Fruit fly (Drosophila melanogaster): Measurements from ENCODE around the gene CG9953.

Gene CG9953

dm6 chr3L:7009411-7009810 is 40.0 kb downstream of the CG9953 start (continued):
- 0 out of 2 replicates have a peak, but pooled peaks have one; percentile 32 for TF ChIP-seq CG11696 (GFP tag; IDR thresholded peaks at IDR 0.05)
- TF ChIP-seq CG9817 (tag; optimal IDR thresholded peaks at IDR 0.05) = no peak
- no peak for TF ChIP-seq CG9797 (GFP tag; optimal IDR thresholded peaks at IDR 0.05)
- TF ChIP-seq Camta (GFP tag; optimal IDR thresholded peaks at IDR 0.05) = no peak
- peak; percentile 77; the same call in 2 of the 3 replicates for TF ChIP-seq CG17361 (GFP tag; IDR thresholded peaks at IDR 0.05)
- TF ChIP-seq grau (tag; optimal IDR thresholded peaks at IDR 0.05) = peak; percentile 27
- no peak for TF ChIP-seq onecut (GFP tag; IDR thresholded peaks at IDR 0.05)
- TF ChIP-seq Sry-δ (GFP tag; optimal IDR thresholded peaks at IDR 0.05) = no peak
- no peak for TF ChIP-seq Med (GFP tag)
- TF ChIP-seq nau (GFP tag; optimal IDR thresholded peaks at IDR 0.05) = no peak
- no peak for TF ChIP-seq CG11093 (GFP tag; IDR thresholded peaks at IDR 0.05)
- peak; percentile 62 for TF ChIP-seq Sox100B (GFP tag; optimal IDR thresholded peaks at IDR 0.05)
- peak in 1 of 2 experiments; percentile 4 for TF ChIP-seq bsh (GFP tag; optimal IDR thresholded peaks at IDR 0.05)
- TF ChIP-seq CG11504 (tag; optimal IDR thresholded peaks at IDR 0.05) = peak; percentile 58
- no peak for TF ChIP-seq HLH3B (GFP tag; IDR thresholded peaks at IDR 0.05)
- TF ChIP-seq br (optimal IDR thresholded peaks at IDR 0.05) = no peak
- TF ChIP-seq gsb (GFP tag; IDR thresholded peaks at IDR 0.05) = no peak
- TF ChIP-seq kay (GFP tag; optimal IDR thresholded peaks at IDR 0.05) = no peak
- no peak for TF ChIP-seq CG11456 (GFP tag; IDR thresholded peaks at IDR 0.05)
- TF ChIP-seq D19A (tag; optimal IDR thresholded peaks at IDR 0.05) = peak; percentile 43
- TF ChIP-seq Blimp-1 (GFP tag; optimal IDR thresholded peaks at IDR 0.05) = peak; percentile 36

dm6 chr3L:7009886-7010285 is 40.4 kb downstream of the CG9953 start:
- TF ChIP-seq CG18476 (GFP tag; optimal IDR thresholded peaks at IDR 0.05) (no peak), Ptx1 (GFP tag; IDR thresholded peaks at IDR 0.05) (no peak), chinmo (GFP tag; IDR thresholded peaks at IDR 0.05; ENCODE audit: partially characterized antibody) (0 out of 4 replicates have a peak, but pooled peaks have one; percentile 26), E2f2 (GFP tag; IDR thresholded peaks at IDR 0.05) (no peak), Med (GFP tag) (peak; percentile 15), Pdp1 (GFP tag; optimal IDR thresholded peaks at IDR 0.05) (peak in 1 of 2 experiments; percentile 19), gsb (GFP tag; IDR thresholded peaks at IDR 0.05) (no peak), vvl (GFP tag; IDR thresholded peaks at IDR 0.05) (peak; percentile 29; the same call in 1 of the 2 replicates), kni (GFP tag; optimal IDR thresholded peaks at IDR 0.05) (peak; percentile 58), CG4707 (GFP tag; optimal IDR thresholded peaks at IDR 0.05) (no peak), Stat92E (GFP tag; optimal IDR thresholded peaks at IDR 0.05) (no peak), sd (tag; optimal IDR thresholded peaks at IDR 0.05) (peak; percentile 65), cwo (GFP tag; optimal IDR thresholded peaks at IDR 0.05) (peak; percentile 45), crol (GFP tag; IDR thresholded peaks at IDR 0.05) (0 out of 2 replicates have a peak, but pooled peaks have one; percentile 6)

dm6 chr3L:7012271-7012670 is 42.8 kb downstream of the CG9953 start:
- TF ChIP-seq D19B (GFP tag; optimal IDR thresholded peaks at IDR 0.05) (no peak), stwl (tag; optimal IDR thresholded peaks at IDR 0.05) (peak; percentile 13), CG6654 (GFP tag; optimal IDR thresholded peaks at IDR 0.05) (peak; percentile 97)

Data from whole organism, embryonic.